Worm (Caenorhabditis elegans): ENCODE results near the gene B0554.1.

B0554.1 gene

ce11 chrV:417656-418353 lies 20.4 kb upstream of the B0554.1 start, which contains the start of gene irg-8:
TSS of gene irg-8 (minus strand) at chrV:417706.
- no peak for TF ChIP-seq ztf-1 (GFP tag; conservative IDR thresholded peaks at IDR 0.05)
- TF ChIP-seq fos-1 (tag; optimal IDR thresholded peaks at IDR 0.05) = peak; percentile 54
- no peak for TF ChIP-seq mbf-1 (tag; optimal IDR thresholded peaks at IDR 0.05)
- no peak for TF ChIP-seq alr-1 (tag; optimal IDR thresholded peaks at IDR 0.05)
- peak; percentile 31 for TF ChIP-seq sma-9 (GFP tag; optimal IDR thresholded peaks at IDR 0.05)
- no peak for TF ChIP-seq sma-9 (tag; optimal IDR thresholded peaks at IDR 0.05)
- TF ChIP-seq mab-5 (tag; optimal IDR thresholded peaks at IDR 0.05) = no peak
- no peak for TF ChIP-seq gmeb-1 (tag; optimal IDR thresholded peaks at IDR 0.05)
- TF ChIP-seq nhr-23 (tag; optimal IDR thresholded peaks at IDR 0.05) = no peak
- no peak for TF ChIP-seq nhr-6 (tag; optimal IDR thresholded peaks at IDR 0.05)
- TF ChIP-seq sem-4 (tag; optimal IDR thresholded peaks at IDR 0.05) = no peak

ce11 chrV:418432-418831 lies 19.8 kb upstream of the B0554.1 start, which contains the start of gene Y39D8A.1:
TSS of gene Y39D8A.1 (plus strand) at chrV:418732.
- TF ChIP-seq nhr-12 (tag; optimal IDR thresholded peaks at IDR 0.05) (no peak), sma-9 (GFP tag; optimal IDR thresholded peaks at IDR 0.05) (no peak), sma-9 (tag; optimal IDR thresholded peaks at IDR 0.05) (no peak), lin-11 (tag; optimal IDR thresholded peaks at IDR 0.05) (no peak), ztf-4 (tag; optimal IDR thresholded peaks at IDR 0.05) (no peak), elt-3 (tag; optimal IDR thresholded peaks at IDR 0.05) (no peak), ama-1 (optimal IDR thresholded peaks at IDR 0.05) (no peak), peb-1 (tag; optimal IDR thresholded peaks at IDR 0.05) (no peak), lsy-2 (tag; optimal IDR thresholded peaks at IDR 0.05) (no peak), unc-55 (GFP tag; optimal IDR thresholded peaks at IDR 0.05) (no peak), nhr-25 (tag; optimal IDR thresholded peaks at IDR 0.05) (no peak), ztf-11 (tag; optimal IDR thresholded peaks at IDR 0.05) (no peak), elt-1 (tag; optimal IDR thresholded peaks at IDR 0.05) (no peak), mbf-1 (tag; optimal IDR thresholded peaks at IDR 0.05) (no peak), nhr-23 (tag; optimal IDR thresholded peaks at IDR 0.05) (no peak), nhr-129 (tag; optimal IDR thresholded peaks at IDR 0.05) (no peak), mab-5 (tag; optimal IDR thresholded peaks at IDR 0.05) (no peak), nhr-6 (tag; optimal IDR thresholded peaks at IDR 0.05) (no peak), fos-1 (tag; optimal IDR thresholded peaks at IDR 0.05) (no peak)

ce11 chrV:422133-422532 lies 16.1 kb upstream of the B0554.1 start, which contains the start of gene dod-20:
TSS of gene dod-20 (plus strand) at chrV:422433.
- TF ChIP-seq ZK546.5 (tag; optimal IDR thresholded peaks at IDR 0.05) (no peak), sem-4 (tag; optimal IDR thresholded peaks at IDR 0.05) (no peak), fos-1 (tag; optimal IDR thresholded peaks at IDR 0.05) (peak; percentile 17), ama-1 (optimal IDR thresholded peaks at IDR 0.05) (no peak)

ce11 chrV:424140-424539 lies 14.1 kb upstream of the B0554.1 start, which contains the start of gene B0554.5:
TSS of gene B0554.5 (plus strand) at chrV:424440.
- TF ChIP-seq R02D3.7 (tag; optimal IDR thresholded peaks at IDR 0.05) (no peak), sma-3 (GFP tag; optimal IDR thresholded peaks at IDR 0.05) (no peak)

DNA sequence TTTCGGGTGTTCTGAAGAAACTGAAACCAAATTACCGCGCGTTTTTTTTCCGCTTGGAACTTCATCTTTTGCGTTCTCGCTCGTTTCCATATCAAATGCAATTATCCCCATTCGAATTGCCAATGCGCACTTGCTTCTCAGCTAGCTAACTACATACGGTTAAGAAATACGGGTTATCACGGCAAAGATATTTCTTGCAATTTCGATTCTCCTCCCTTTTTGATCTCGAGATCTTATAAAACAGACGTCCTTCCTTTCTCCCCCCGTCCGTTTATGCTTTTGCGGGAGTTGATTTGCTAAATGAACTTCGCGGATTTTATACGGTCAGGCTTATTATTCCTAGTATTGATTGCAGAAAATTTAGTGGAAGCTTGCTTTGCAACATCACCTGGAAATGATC lies 9.3 kb upstream of the B0554.1 start, which contains the start of gene B0554.4:
B0554.4 (plus strand) TSS at position 301 of the 400 bp plus-strand sequence.
- TF ChIP-seq nhr-25 (tag; optimal IDR thresholded peaks at IDR 0.05) (no peak), alr-1 (tag; optimal IDR thresholded peaks at IDR 0.05) (no peak), nhr-23 (tag; optimal IDR thresholded peaks at IDR 0.05) (no peak), snpc-4 (tag; optimal IDR thresholded peaks at IDR 0.05) (no peak), zag-1 (tag; optimal IDR thresholded peaks at IDR 0.05) (no peak), nhr-12 (tag; optimal IDR thresholded peaks at IDR 0.05) (no peak), Y55F3AM.14 (GFP tag; optimal IDR thresholded peaks at IDR 0.05) (no peak), nhr-21 (tag; optimal IDR thresholded peaks at IDR 0.05) (no peak), F13H6.1 (tag; optimal IDR thresholded peaks at IDR 0.05) (no peak), skn-1 (tag; optimal IDR thresholded peaks at IDR 0.05) (no peak), lin-13 (GFP tag; optimal IDR thresholded peaks at IDR 0.05) (no peak), nhr-237 (tag; optimal IDR thresholded peaks at IDR 0.05) (no peak), sem-4 (tag; optimal IDR thresholded peaks at IDR 0.05) (no peak), elt-1 (tag; optimal IDR thresholded peaks at IDR 0.05) (no peak), nhr-11 (tag; optimal IDR thresholded peaks at IDR 0.05) (no peak), crh-2 (tag; optimal IDR thresholded peaks at IDR 0.05) (no peak), gmeb-1 (tag; optimal IDR thresholded peaks at IDR 0.05) (no peak), sma-9 (GFP tag; optimal IDR thresholded peaks at IDR 0.05) (no peak), sma-9 (tag; optimal IDR thresholded peaks at IDR 0.05) (no peak), sma-3 (GFP tag; optimal IDR thresholded peaks at IDR 0.05) (no peak)

Data from whole organism, L2 larva.